Worm (Caenorhabditis elegans) whole organism, L1 larva: Measurements from ENCODE around the gene Y53F4B.7.

ENCODE experiments used
- efl-3 ChIP-seq: fragments of 200-800 bp; sonication (Bioruptor generic); optimal IDR thresholded peaks from 2 replicates; lab custom pipeline; 2018; ENCODE audit warnings: mild to moderate bottlenecking, missing genetic modification characterization, missing compliant biosample characterization
- mdl-1 ChIP-seq, 2 experiments: fragments of 150-350 bp; optimal IDR thresholded peaks; 2 replicates each; lab custom pipeline; 2014 to 2017; ENCODE audit warnings: missing biosample characterization in 2 of 2, missing genetic modification characterization in 2 of 2, inconsistent platforms in 1 of 2

- TF ChIP-seq mdl-1 (tag; optimal IDR thresholded peaks at IDR 0.05; lab: Kevin White, UChicago) (no peak), efl-3 (no peak)
Measured at ce11 chrII:15014380-15014779, 21.7 kb downstream of the Y53F4B.7 start, which contains the start of gene Y53F4B.51.
